Worm (Caenorhabditis elegans) whole organism, midembryonic: ENCODE results near the gene atgl-1.

ENCODE experiments used
- T22C8.4 ChIP-seq: fragments of 200-800 bp; sonication (Bioruptor generic); IDR thresholded peaks from 2 replicates; pipeline ENCODE4 v1.3.6; 2022; ENCODE audit warnings: missing genetic modification characterization, missing compliant biosample characterization
- cog-1 ChIP-seq: sonication (generic microtip); optimal IDR thresholded peaks from 2 replicates; lab custom pipeline; 2016; ENCODE audit warnings: missing genetic modification characterization, missing compliant biosample characterization
- flt-1 ChIP-seq: fragments of 200-800 bp; sonication (Bioruptor generic); IDR thresholded peaks from 2 replicates; pipeline ENCODE4 v1.3.6; 2022; ENCODE audit warnings: missing genetic modification characterization, missing compliant biosample characterization
- klf-2 ChIP-seq: fragments of 200-800 bp; sonication (Bioruptor generic); conservative IDR thresholded peaks from 2 replicates; pipeline ENCODE4 v1.3.6; 2022; ENCODE audit warnings: missing genetic modification reagents, missing genetic modification characterization, missing compliant biosample characterization
- med-1 ChIP-seq: sonication (generic microtip); optimal IDR thresholded peaks from 2 replicates; lab custom pipeline; 2017; ENCODE audit warnings: missing genetic modification characterization, mild to moderate bottlenecking, missing compliant biosample characterization, antibody characterized with exemption, missing genetic modification reagents; ENCODE audit not compliant: insufficient read depth
- ref-1 ChIP-seq: fragments of 200-800 bp; sonication (Bioruptor generic); conservative IDR thresholded peaks from 2 replicates; pipeline ENCODE4 v1.3.6; 2022; ENCODE audit warnings: missing genetic modification reagents, missing genetic modification characterization, missing compliant biosample characterization
- tab-1 ChIP-seq: fragments of 200-800 bp; sonication (Bioruptor generic); IDR thresholded peaks from 2 replicates; pipeline ENCODE4 v1.3.6; 2022; ENCODE audit warnings: missing genetic modification characterization, missing compliant biosample characterization
- ztf-23 ChIP-seq: fragments of 200-800 bp; sonication (Bioruptor generic); IDR thresholded peaks from 2 replicates; pipeline ENCODE4 v1.3.6; 2022; ENCODE audit warnings: missing genetic modification reagents, missing genetic modification characterization, missing compliant biosample characterization
- ztf-29 ChIP-seq: fragments of 200-800 bp; sonication (Bioruptor generic); IDR thresholded peaks from 2 replicates; pipeline ENCODE4 v1.3.6; 2022; ENCODE audit warnings: missing genetic modification reagents, missing genetic modification characterization, missing compliant biosample characterization

Gene atgl-1

DNA sequence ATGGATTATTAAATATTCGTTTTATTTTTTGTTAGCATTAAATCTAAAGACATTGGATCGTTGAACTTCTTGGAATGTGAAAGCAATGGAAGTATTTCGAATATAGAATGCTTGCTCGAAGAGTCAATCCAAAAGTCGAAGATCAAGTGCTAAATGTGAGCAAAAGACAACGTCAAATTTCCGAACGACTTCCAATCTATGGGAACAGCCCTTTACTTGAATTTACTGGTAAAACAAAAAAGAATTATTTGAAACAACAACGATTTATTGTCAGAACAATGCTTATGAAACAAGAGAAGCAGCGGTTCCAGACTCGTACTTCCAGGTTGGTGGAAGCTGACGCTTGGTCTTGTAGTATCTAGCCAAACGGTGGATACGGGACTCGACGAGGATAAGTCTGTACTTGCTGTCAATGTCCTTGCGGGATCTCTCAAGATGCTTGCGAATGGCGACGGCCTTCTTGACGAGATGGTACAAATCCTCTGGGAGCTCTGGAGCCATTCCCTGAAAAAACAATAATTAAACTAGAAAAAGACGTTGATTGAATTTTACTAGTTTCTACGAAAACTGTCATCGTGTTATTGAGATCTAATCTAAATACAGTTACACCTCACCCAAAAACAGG lies 45.3 kb downstream of the atgl-1 start:
- TF ChIP-seq ztf-29 (GFP tag; lab: Robert Waterston, UW) = no peak
- no peak for TF ChIP-seq tab-1 (GFP tag; lab: Robert Waterston, UW)
- no peak for TF ChIP-seq med-1 (GFP tag; lab: Kevin White, UChicago)
- TF ChIP-seq klf-2 (GFP tag; lab: Robert Waterston, UW) = no peak
- TF ChIP-seq flt-1 = no peak
- TF ChIP-seq cog-1 (tag; lab: Kevin White, UChicago) = no peak
- TF ChIP-seq ref-1 = no peak

DNA sequence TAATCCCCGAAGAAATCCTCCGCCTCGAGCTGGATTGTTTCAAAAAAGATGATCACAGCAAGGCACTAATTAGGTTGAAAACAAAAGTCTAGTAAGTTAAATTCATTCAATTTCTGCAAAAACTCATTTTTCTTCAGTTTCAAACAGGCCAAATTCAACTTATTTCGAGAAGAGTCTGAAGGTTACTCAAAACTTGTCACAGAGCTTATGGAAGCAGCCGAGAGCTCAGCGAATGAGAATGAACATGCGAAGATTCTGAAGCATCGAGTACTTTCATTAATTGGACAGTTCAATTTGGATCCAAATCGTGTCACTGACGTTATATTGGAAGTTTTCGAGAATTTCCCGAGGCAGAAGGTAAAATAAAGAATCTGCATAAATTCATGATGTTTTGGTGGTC lies 50.7 kb downstream of the atgl-1 start:
- no peak for TF ChIP-seq ztf-29 (GFP tag; lab: Robert Waterston, UW)
- TF ChIP-seq flt-1 = no peak
- TF ChIP-seq cog-1 (tag; lab: Kevin White, UChicago) = no peak

DNA sequence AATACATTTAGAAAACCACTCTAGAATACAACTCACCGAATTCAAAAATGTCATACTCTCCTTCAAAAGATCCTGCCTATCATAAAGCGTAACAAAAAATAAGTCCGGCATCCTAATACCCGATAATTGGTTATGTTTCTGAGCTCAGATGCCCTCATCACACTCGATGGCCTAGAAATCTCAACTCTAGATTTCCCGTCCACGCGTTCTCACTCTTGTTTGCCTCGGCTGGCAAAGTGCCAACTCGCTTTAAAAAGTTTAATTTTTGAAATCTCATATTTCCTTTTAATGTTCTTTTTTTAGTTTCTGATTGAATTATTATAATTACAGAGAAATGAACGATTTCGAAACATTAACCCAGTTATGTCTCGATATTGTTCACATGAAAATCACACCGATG lies 51.5 kb downstream of the atgl-1 start, which contains the start of the genes C56G2.15 and thoc-2:
Gene C56G2.15, minus strand, starts transcription at position 188 of the 400 bp plus-strand sequence.
Gene thoc-2, plus strand, starts transcription at position 331 of the 400 bp plus-strand sequence.
- no peak for TF ChIP-seq klf-2 (GFP tag; lab: Robert Waterston, UW)
- TF ChIP-seq ref-1 = no peak
- no peak for TF ChIP-seq T22C8.4 (GFP tag; lab: Robert Waterston, UW)
- TF ChIP-seq flt-1 = no peak
- no peak for TF ChIP-seq tab-1 (GFP tag; lab: Robert Waterston, UW)
- TF ChIP-seq med-1 (GFP tag; lab: Kevin White, UChicago) = no peak
- no peak for TF ChIP-seq ztf-23 (GFP tag; lab: Robert Waterston, UW)
- no peak for TF ChIP-seq cog-1 (tag; lab: Kevin White, UChicago)
- TF ChIP-seq ztf-29 (GFP tag; lab: Robert Waterston, UW) = no peak
